Worm (Caenorhabditis elegans) whole organism, young adult: ENCODE results near the gene figl-1.

Source experiments
- B0261.1 ChIP-seq: sonication (generic microtip); optimal IDR thresholded peaks from 2 replicates; lab custom pipeline; 2016; ENCODE audit warnings: mild to moderate bottlenecking, missing genetic modification characterization, moderate library complexity, missing compliant biosample characterization
- D2030.7 ChIP-seq: fragments of 200-800 bp; sonication (Bioruptor generic); IDR thresholded peaks from 2 replicates; pipeline ENCODE4 v1.3.6; 2022; ENCODE audit warnings: missing genetic modification reagents, missing genetic modification characterization, missing compliant biosample characterization
- F33H1.4 ChIP-seq: fragments of 200-800 bp; sonication (Bioruptor generic); IDR thresholded peaks from 2 replicates; pipeline ENCODE4 v1.3.6; 2022; ENCODE audit warnings: missing genetic modification reagents, missing genetic modification characterization, missing compliant biosample characterization
- F37B4.10 ChIP-seq: fragments of 200-800 bp; sonication (Bioruptor generic); IDR thresholded peaks from 2 replicates; pipeline ENCODE4 v1.3.6; 2022; ENCODE audit warnings: missing genetic modification characterization, missing compliant biosample characterization
- F49E8.2 ChIP-seq: sonication (generic microtip); optimal IDR thresholded peaks from 3 replicates; lab custom pipeline; 2017; ENCODE audit warnings: missing genetic modification characterization, mild to moderate bottlenecking, missing compliant biosample characterization, antibody characterized with exemption, moderate library complexity; ENCODE audit not compliant: insufficient read depth
- Y95B8A.8 ChIP-seq: fragments of 200-800 bp; sonication (Bioruptor generic); IDR thresholded peaks from 2 replicates; pipeline ENCODE4 v1.3.6; 2022; ENCODE audit warnings: missing genetic modification reagents, missing genetic modification characterization, missing compliant biosample characterization
- ama-1 ChIP-seq, 3 experiments: fragments of 150-350 bp in 1 of 3; sonication (generic microtip) in 2 of 3; optimal IDR thresholded peaks; 2 replicates each; lab custom pipeline; 2014 to 2018; ENCODE audit warnings: missing biosample characterization in 2 of 3, missing genetic modification characterization in 2 of 3, missing genetic modification reagents in 2 of 3
- aptf-3 ChIP-seq: fragments of 200-800 bp; sonication (Bioruptor generic); IDR thresholded peaks from 2 replicates; pipeline ENCODE4 v1.3.6; 2022; ENCODE audit warnings: missing genetic modification characterization, missing compliant biosample characterization
- atf-7 ChIP-seq: sonication (generic microtip); optimal IDR thresholded peaks from 2 replicates; lab custom pipeline; 2017; ENCODE audit warnings: mild to moderate bottlenecking, missing genetic modification characterization, missing compliant biosample characterization
- athp-1 ChIP-seq: sonication (generic microtip); optimal IDR thresholded peaks from 2 replicates; lab custom pipeline; 2017; ENCODE audit warnings: mild to moderate bottlenecking, missing genetic modification characterization, missing compliant biosample characterization
- cebp-1 ChIP-seq, 2 experiments: fragments of 200-800 bp in 1 of 2; sonication (Bioruptor generic) in 1 of 2; sonication (generic microtip) in 1 of 2; IDR thresholded peaks in 1 of 2; optimal IDR thresholded peaks in 1 of 2; 2 replicates each; pipeline versions ENCODE4 v1.3.6 to Lab custom; 2017 to 2022; ENCODE audit warnings: missing compliant biosample characterization in 2 of 2, missing genetic modification characterization in 2 of 2, mild to moderate bottlenecking in 1 of 2, missing genetic modification reagents in 1 of 2, moderate library complexity in 1 of 2
- ceh-40 ChIP-seq: fragments of 200-800 bp; sonication (Bioruptor generic); IDR thresholded peaks from 2 replicates; pipeline ENCODE4 v1.3.6; 2022; ENCODE audit warnings: missing genetic modification characterization, missing compliant biosample characterization
- ceh-79 ChIP-seq: sonication (generic microtip); optimal IDR thresholded peaks from 2 replicates; lab custom pipeline; 2017; ENCODE audit warnings: mild to moderate bottlenecking, missing genetic modification characterization, missing compliant biosample characterization
- ceh-91 ChIP-seq: fragments of 200-800 bp; sonication (Bioruptor generic); IDR thresholded peaks from 2 replicates; pipeline ENCODE4 v1.3.6; 2022; ENCODE audit warnings: missing genetic modification reagents, missing genetic modification characterization, missing compliant biosample characterization
- die-1 ChIP-seq: sonication (generic microtip); optimal IDR thresholded peaks from 2 replicates; lab custom pipeline; 2016; ENCODE audit warnings: missing genotype, mild to moderate bottlenecking, missing genetic modification characterization, missing compliant biosample characterization
- gei-17 ChIP-seq: fragments of 200-800 bp; sonication (Bioruptor generic); optimal IDR thresholded peaks from 2 replicates; lab custom pipeline; 2018; ENCODE audit warnings: mild to moderate bottlenecking, missing genetic modification characterization, missing compliant biosample characterization
- him-1 ChIP-seq: sonication (generic microtip); optimal IDR thresholded peaks from 2 replicates; lab custom pipeline; 2016; ENCODE audit warnings: missing genotype, missing genetic modification reagents, missing genetic modification characterization, missing compliant biosample characterization
- hlh-12 ChIP-seq: sonication (generic microtip); optimal IDR thresholded peaks from 2 replicates; lab custom pipeline; 2016; ENCODE audit warnings: missing genetic modification characterization, missing compliant biosample characterization
- lin-35 ChIP-seq, 3 experiments: fragments of 150-350 bp in 2 of 3; sonication (generic microtip) in 1 of 3; optimal IDR thresholded peaks; 2 replicates each; lab custom pipeline; 2014 to 2018; ENCODE audit warnings: missing biosample characterization in 3 of 3, missing genetic modification characterization in 3 of 3, missing genetic modification reagents in 3 of 3
- lin-54 ChIP-seq: fragments of 200-800 bp; sonication (Bioruptor generic); optimal IDR thresholded peaks from 2 replicates; lab custom pipeline; 2018; ENCODE audit warnings: mild to moderate bottlenecking, missing genetic modification characterization, missing compliant biosample characterization
- madf-10 ChIP-seq: sonication (generic microtip); optimal IDR thresholded peaks from 2 replicates; lab custom pipeline; 2016; ENCODE audit warnings: mild to moderate bottlenecking, missing genetic modification characterization, missing compliant biosample characterization
- madf-3 ChIP-seq: fragments of 200-800 bp; sonication (Bioruptor generic); IDR thresholded peaks from 2 replicates; pipeline ENCODE4 v1.3.6; 2022; ENCODE audit warnings: missing genetic modification reagents, missing genetic modification characterization, missing compliant biosample characterization
- madf-6 ChIP-seq: fragments of 200-800 bp; sonication (Bioruptor generic); IDR thresholded peaks from 2 replicates; pipeline ENCODE4 v1.3.6; 2022; ENCODE audit warnings: missing genetic modification reagents, missing genetic modification characterization, missing compliant biosample characterization
- mcd-1 ChIP-seq: fragments of 200-800 bp; sonication (Bioruptor generic); IDR thresholded peaks from 2 replicates; pipeline ENCODE4 v1.3.6; 2022; ENCODE audit warnings: missing genetic modification reagents, missing genetic modification characterization, missing compliant biosample characterization
- nfyb-1 ChIP-seq: fragments of 200-800 bp; sonication (Bioruptor generic); IDR thresholded peaks from 2 replicates; pipeline ENCODE4 v1.3.6; 2022; ENCODE audit warnings: missing genetic modification reagents, missing genetic modification characterization, missing compliant biosample characterization
- pbrm-1 ChIP-seq: fragments of 200-800 bp; sonication (Bioruptor generic); IDR thresholded peaks from 2 replicates; pipeline ENCODE4 v1.3.6; 2022; ENCODE audit warnings: missing genetic modification reagents, missing genetic modification characterization, missing compliant biosample characterization
- pha-4 ChIP-seq: fragments of 150-350 bp; sonication (generic microtip); optimal IDR thresholded peaks from 2 replicates; lab custom pipeline; 2014; ENCODE audit warnings: missing biosample characterization, missing genetic modification reagents, missing genetic modification characterization
- sptf-2 ChIP-seq: fragments of 200-800 bp; sonication (Bioruptor generic); optimal IDR thresholded peaks from 2 replicates; lab custom pipeline; 2018; ENCODE audit warnings: mild to moderate bottlenecking, missing genetic modification characterization, missing compliant biosample characterization
- zfh-2 ChIP-seq: fragments of 200-800 bp; sonication (Bioruptor generic); conservative IDR thresholded peaks from 2 replicates; pipeline ENCODE4 v1.3.6; 2022; ENCODE audit warnings: missing genetic modification reagents, missing genetic modification characterization, missing compliant biosample characterization
- zim-3 ChIP-seq: sonication (generic microtip); optimal IDR thresholded peaks from 2 replicates; lab custom pipeline; 2017; ENCODE audit warnings: mild to moderate bottlenecking, missing genetic modification characterization, moderate library complexity, missing compliant biosample characterization

The figl-1 gene

ce11 chrV:4345714-4346113 lies at the start of gene figl-1:
TSS of gene figl-1 (minus strand) at chrV:4345999.
- TF ChIP-seq nfyb-1 (GFP tag; lab: Robert Waterston, UW) = peak; percentile 56
- TF ChIP-seq madf-3 (GFP tag; lab: Robert Waterston, UW) = 0 out of 2 replicates have a peak, but pooled peaks have one; percentile 59
- TF ChIP-seq athp-1 (tag; lab: Kevin White, UChicago) = peak; percentile 10
- peak; percentile 32 for TF ChIP-seq lin-54
- TF ChIP-seq ceh-79 (tag; lab: Kevin White, UChicago) = no peak
- peak; percentile 47 for TF ChIP-seq madf-6 (GFP tag; lab: Robert Waterston, UW)
- TF ChIP-seq atf-7 (tag; lab: Kevin White, UChicago) = no peak
- TF ChIP-seq zim-3 (tag; lab: Kevin White, UChicago) = peak; percentile 12
- peak; percentile 25; the same call in 1 of the 2 replicates for TF ChIP-seq F33H1.4 (GFP tag; lab: Robert Waterston, UW)
- peak; percentile 23; the same call in 1 of the 2 replicates for TF ChIP-seq pbrm-1
- TF ChIP-seq F49E8.2 (tag; lab: Kevin White, UChicago) = peak; percentile 27
- TF ChIP-seq gei-17 (GFP tag; lab: Kevin White, UChicago) = no peak
- TF ChIP-seq sptf-2 (GFP tag; lab: Kevin White, UChicago) = no peak
- peak; percentile 40; the same call in 1 of the 2 replicates for TF ChIP-seq mcd-1 (GFP tag; lab: Robert Waterston, UW)

- TF ChIP-seq lin-35 (GFP tag; optimal IDR thresholded peaks at IDR 0.05; lab: Kevin White, UChicago) (no peak), madf-6 (GFP tag; lab: Robert Waterston, UW) (no peak), ceh-91 (no peak), aptf-3 (GFP tag; lab: Robert Waterston, UW) (no peak), F49E8.2 (tag; lab: Kevin White, UChicago) (no peak), ceh-40 (GFP tag; lab: Robert Waterston, UW) (no peak), cebp-1 (GFP tag; IDR thresholded peaks at IDR 0.05; lab: Robert Waterston, UW) (no peak), cebp-1 (tag; optimal IDR thresholded peaks at IDR 0.05; lab: Kevin White, UChicago) (no peak), die-1 (tag; lab: Kevin White, UChicago) (no peak), ama-1 (optimal IDR thresholded peaks at IDR 0.05; lab: Kevin White, UChicago) (no peak), ama-1 (GFP tag; optimal IDR thresholded peaks at IDR 0.05; lab: Kevin White, UChicago) (no peak), B0261.1 (tag; lab: Kevin White, UChicago) (no peak), hlh-12 (no peak), mcd-1 (GFP tag; lab: Robert Waterston, UW) (no peak), F37B4.10 (GFP tag; lab: Robert Waterston, UW) (no peak), gei-17 (GFP tag; lab: Kevin White, UChicago) (no peak)
Observed at ce11 chrV:4387916-4388315, 42.1 kb upstream of the figl-1 start.

- TF ChIP-seq D2030.7 (GFP tag; lab: Robert Waterston, UW) (no peak), Y95B8A.8 (no peak), atf-7 (tag; lab: Kevin White, UChicago) (no peak), pha-4 (tag; lab: Kevin White, UChicago) (no peak), F33H1.4 (GFP tag; lab: Robert Waterston, UW) (no peak), madf-10 (tag; lab: Kevin White, UChicago) (no peak)
- TF ChIP-seq, all 124 proteins: peak for 0
Observed at ce11 chrV:4387402-4387801, 41.6 kb upstream of the figl-1 start, which contains the start of gene F13A2.9. TSS of gene F13A2.9 (minus strand) at chrV:4387502.

ce11 chrV:4386173-4386572 lies 40.4 kb upstream of the figl-1 start, which contains the start of gene F13A2.10:
TSS of gene F13A2.10 (minus strand) at chrV:4386273.
- no peak for TF ChIP-seq cebp-1 (GFP tag; IDR thresholded peaks at IDR 0.05; lab: Robert Waterston, UW)
- TF ChIP-seq cebp-1 (tag; optimal IDR thresholded peaks at IDR 0.05; lab: Kevin White, UChicago) = no peak
- TF ChIP-seq him-1 (tag; lab: Kevin White, UChicago) = no peak
- no peak for TF ChIP-seq zfh-2 (GFP tag; lab: Robert Waterston, UW)
